Worm (Caenorhabditis elegans) whole organism, young adult: ENCODE results near the gene Y45F10D.6.
A peak's percentile ranks its signal among the peaks of the same experiment; 100 is the strongest.

ENCODE experiments used
- B0336.3 ChIP-seq: fragments of 200-800 bp; sonication (Bioruptor generic); IDR thresholded peaks from 2 replicates; pipeline ENCODE4 v1.3.6; 2022; ENCODE audit warnings: missing genetic modification characterization, missing compliant biosample characterization
- C17E4.6 ChIP-seq: fragments of 200-800 bp; sonication (Bioruptor generic); IDR thresholded peaks from 2 replicates; pipeline ENCODE4 v1.3.6; 2022; ENCODE audit warnings: missing genetic modification reagents, missing genetic modification characterization, missing compliant biosample characterization
- D2030.7 ChIP-seq: fragments of 200-800 bp; sonication (Bioruptor generic); IDR thresholded peaks from 2 replicates; pipeline ENCODE4 v1.3.6; 2022; ENCODE audit warnings: missing genetic modification reagents, missing genetic modification characterization, missing compliant biosample characterization
- F10E7.11 ChIP-seq: sonication (generic microtip); optimal IDR thresholded peaks from 2 replicates; lab custom pipeline; 2017; ENCODE audit warnings: mild to moderate bottlenecking, missing genetic modification characterization, moderate library complexity, missing compliant biosample characterization
- F33H1.4 ChIP-seq: fragments of 200-800 bp; sonication (Bioruptor generic); IDR thresholded peaks from 2 replicates; pipeline ENCODE4 v1.3.6; 2022; ENCODE audit warnings: missing genetic modification reagents, missing genetic modification characterization, missing compliant biosample characterization
- F55B11.4 ChIP-seq: sonication (generic microtip); optimal IDR thresholded peaks from 2 replicates; lab custom pipeline; 2016; ENCODE audit warnings: missing compliant biosample characterization, missing genetic modification characterization, borderline replicate concordance; ENCODE audit not compliant: insufficient read depth
- T07F8.4 ChIP-seq: sonication (generic microtip); optimal IDR thresholded peaks from 2 replicates; lab custom pipeline; 2016; ENCODE audit warnings: mild to moderate bottlenecking, missing genetic modification characterization, moderate library complexity, missing compliant biosample characterization
- Y53G8AR.9 ChIP-seq: fragments of 200-800 bp; sonication (Bioruptor generic); conservative IDR thresholded peaks from 2 replicates; pipeline ENCODE4 v1.3.6; 2022; ENCODE audit warnings: missing genetic modification reagents, missing genetic modification characterization, missing compliant biosample characterization
- Y79H2A.3 ChIP-seq: fragments of 200-800 bp; sonication (Bioruptor generic); conservative IDR thresholded peaks from 2 replicates; pipeline ENCODE4 v1.3.6; 2022; ENCODE audit warnings: missing genetic modification reagents, missing genetic modification characterization, missing compliant biosample characterization
- Y95B8A.8 ChIP-seq: fragments of 200-800 bp; sonication (Bioruptor generic); IDR thresholded peaks from 2 replicates; pipeline ENCODE4 v1.3.6; 2022; ENCODE audit warnings: missing genetic modification reagents, missing genetic modification characterization, missing compliant biosample characterization
- ZK185.1 ChIP-seq: sonication (generic microtip); optimal IDR thresholded peaks from 2 replicates; lab custom pipeline; 2016; ENCODE audit warnings: mild to moderate bottlenecking, missing genetic modification characterization, missing compliant biosample characterization; ENCODE audit not compliant: poor library complexity, severe bottlenecking
- akir-1 ChIP-seq: fragments of 200-800 bp; sonication (Bioruptor generic); optimal IDR thresholded peaks from 2 replicates; lab custom pipeline; 2018; ENCODE audit warnings: mild to moderate bottlenecking, missing genetic modification characterization, moderate library complexity, missing compliant biosample characterization
- attf-5 ChIP-seq: fragments of 200-800 bp; sonication (Bioruptor generic); optimal IDR thresholded peaks from 2 replicates; lab custom pipeline; 2018; ENCODE audit warnings: mild to moderate bottlenecking, missing genetic modification characterization, missing compliant biosample characterization
- attf-6 ChIP-seq: fragments of 200-800 bp; sonication (Bioruptor generic); IDR thresholded peaks from 2 replicates; pipeline ENCODE4 v1.3.6; 2022; ENCODE audit warnings: missing genetic modification reagents, missing genetic modification characterization, missing compliant biosample characterization
- bed-1 ChIP-seq: fragments of 200-800 bp; sonication (Bioruptor generic); IDR thresholded peaks from 2 replicates; pipeline ENCODE4 v1.3.6; 2022; ENCODE audit warnings: missing genetic modification reagents, missing genetic modification characterization, missing compliant biosample characterization
- cebp-1 ChIP-seq, 2 experiments: fragments of 200-800 bp in 1 of 2; sonication (Bioruptor generic) in 1 of 2; sonication (generic microtip) in 1 of 2; IDR thresholded peaks in 1 of 2; optimal IDR thresholded peaks in 1 of 2; 2 replicates each; pipeline versions ENCODE4 v1.3.6 to Lab custom; 2017 to 2022; ENCODE audit warnings: missing compliant biosample characterization in 2 of 2, missing genetic modification characterization in 2 of 2, mild to moderate bottlenecking in 1 of 2, missing genetic modification reagents in 1 of 2, moderate library complexity in 1 of 2
- ceh-27 ChIP-seq: fragments of 200-800 bp; sonication (Bioruptor generic); optimal IDR thresholded peaks from 2 replicates; lab custom pipeline; 2018; ENCODE audit warnings: mild to moderate bottlenecking, missing genetic modification characterization, moderate library complexity, missing compliant biosample characterization
- ceh-91 ChIP-seq: fragments of 200-800 bp; sonication (Bioruptor generic); IDR thresholded peaks from 2 replicates; pipeline ENCODE4 v1.3.6; 2022; ENCODE audit warnings: missing genetic modification reagents, missing genetic modification characterization, missing compliant biosample characterization
- chd-7 ChIP-seq: sonication (generic microtip); optimal IDR thresholded peaks from 2 replicates; lab custom pipeline; 2016; ENCODE audit warnings: mild to moderate bottlenecking, missing genetic modification characterization, moderate library complexity, missing compliant biosample characterization
- dpl-1 ChIP-seq: fragments of 150-350 bp; optimal IDR thresholded peaks from 2 replicates; lab custom pipeline; 2014; ENCODE audit warnings: missing biosample characterization, missing genetic modification reagents, missing genetic modification characterization
- egrh-3 ChIP-seq: fragments of 200-800 bp; sonication (Bioruptor generic); IDR thresholded peaks from 2 replicates; pipeline ENCODE4 v1.3.6; 2022; ENCODE audit warnings: missing genetic modification reagents, missing genetic modification characterization, missing compliant biosample characterization
- ekl-4 ChIP-seq: fragments of 200-800 bp; sonication (Bioruptor generic); IDR thresholded peaks from 2 replicates; pipeline ENCODE4 v1.3.6; 2022; ENCODE audit warnings: missing genetic modification reagents, missing genetic modification characterization, missing compliant biosample characterization
- hmg-20 ChIP-seq: fragments of 200-800 bp; sonication (Bioruptor generic); IDR thresholded peaks from 2 replicates; pipeline ENCODE4 v1.3.6; 2022; ENCODE audit warnings: missing genetic modification reagents, missing genetic modification characterization, missing compliant biosample characterization
- hrde-1 ChIP-seq: sonication (generic microtip); optimal IDR thresholded peaks from 2 replicates; lab custom pipeline; 2016; ENCODE audit warnings: missing genetic modification characterization, mild to moderate bottlenecking, missing compliant biosample characterization, moderate library complexity, missing genotype, missing genetic modification reagents, borderline replicate concordance
- lir-1 ChIP-seq: fragments of 200-800 bp; sonication (Bioruptor generic); conservative IDR thresholded peaks from 2 replicates; pipeline ENCODE4 v1.3.6; 2022; ENCODE audit warnings: missing genetic modification reagents, missing genetic modification characterization, missing compliant biosample characterization
- lsl-1 ChIP-seq: fragments of 200-800 bp; sonication (Bioruptor generic); optimal IDR thresholded peaks from 2 replicates; lab custom pipeline; 2018; ENCODE audit warnings: mild to moderate bottlenecking, missing genetic modification characterization, moderate library complexity, missing compliant biosample characterization
- madf-6 ChIP-seq: fragments of 200-800 bp; sonication (Bioruptor generic); IDR thresholded peaks from 2 replicates; pipeline ENCODE4 v1.3.6; 2022; ENCODE audit warnings: missing genetic modification reagents, missing genetic modification characterization, missing compliant biosample characterization
- madf-8 ChIP-seq: fragments of 200-800 bp; sonication (Bioruptor generic); conservative IDR thresholded peaks from 2 replicates; pipeline ENCODE4 v1.3.6; 2022; ENCODE audit warnings: missing genetic modification reagents, missing genetic modification characterization, missing compliant biosample characterization
- mes-4 ChIP-seq: sonication (generic microtip); optimal IDR thresholded peaks from 2 replicates; lab custom pipeline; 2016; ENCODE audit warnings: missing genotype, missing genetic modification characterization, missing compliant biosample characterization
- nhr-120 ChIP-seq: fragments of 200-800 bp; sonication (Bioruptor generic); IDR thresholded peaks from 2 replicates; pipeline ENCODE4 v1.3.6; 2022; ENCODE audit warnings: missing genetic modification characterization, missing compliant biosample characterization
- nhr-80 ChIP-seq: sonication (generic microtip); optimal IDR thresholded peaks from 2 replicates; lab custom pipeline; 2016; ENCODE audit warnings: missing genetic modification characterization, missing compliant biosample characterization
- nhr-90 ChIP-seq: sonication (generic microtip); optimal IDR thresholded peaks from 2 replicates; lab custom pipeline; 2016; ENCODE audit warnings: missing genotype, mild to moderate bottlenecking, missing genetic modification characterization, missing compliant biosample characterization
- rcor-1 ChIP-seq: fragments of 200-800 bp; sonication (Bioruptor generic); IDR thresholded peaks from 2 replicates; pipeline ENCODE4 v1.3.6; 2022; ENCODE audit warnings: missing genetic modification reagents, missing genetic modification characterization, missing compliant biosample characterization
- snpc-1.3 ChIP-seq: sonication (generic microtip); optimal IDR thresholded peaks from 2 replicates; lab custom pipeline; 2017; ENCODE audit warnings: missing genetic modification characterization, mild to moderate bottlenecking, missing compliant biosample characterization, antibody characterized with exemption, moderate library complexity, missing genotype, missing genetic modification reagents; ENCODE audit not compliant: insufficient read depth
- snpc-3.4 ChIP-seq: sonication (generic microtip); optimal IDR thresholded peaks from 2 replicates; lab custom pipeline; 2017; ENCODE audit warnings: missing genetic modification characterization, mild to moderate bottlenecking, missing compliant biosample characterization, antibody characterized with exemption, moderate library complexity, missing genotype, missing genetic modification reagents
- snpc-4 ChIP-seq, 5 experiments: fragments of 150-350 bp in 1 of 5; sonication (generic microtip) in 4 of 5; optimal IDR thresholded peaks; 2 replicates each; lab custom pipeline; 2014 to 2018; ENCODE audit warnings: missing genetic modification characterization in 5 of 5, missing biosample characterization in 3 of 5, antibody characterized with exemption in 2 of 5, mild to moderate bottlenecking in 2 of 5, missing compliant biosample characterization in 2 of 5, missing genotype in 2 of 5, moderate library complexity in 2 of 5, missing genetic modification reagents in 1 of 5
- tbp1 ChIP-seq: fragments of 200-800 bp; sonication (Bioruptor generic); optimal IDR thresholded peaks from 2 replicates; lab custom pipeline; 2018; ENCODE audit warnings: mild to moderate bottlenecking, missing genetic modification characterization, missing compliant biosample characterization
- xnd-1 ChIP-seq: sonication (generic microtip); optimal IDR thresholded peaks from 2 replicates; lab custom pipeline; 2016; ENCODE audit warnings: missing genotype, missing genetic modification reagents, missing genetic modification characterization, missing compliant biosample characterization
- ztf-25 ChIP-seq: fragments of 200-800 bp; sonication (Bioruptor generic); IDR thresholded peaks from 2 replicates; pipeline ENCODE4 v1.3.6; 2022; ENCODE audit warnings: missing genetic modification reagents, missing genetic modification characterization, missing compliant biosample characterization

The Y45F10D.6 gene

ce11 chrIV:13785545-13785944, 12.2 kb downstream of the Y45F10D.6 start, which contains the start of gene lact-9:
TSS of gene lact-9 (minus strand) at chrIV:13785645.
- no peak for TF ChIP-seq F10E7.11 (tag; lab: Kevin White, UChicago)
- TF ChIP-seq rcor-1, result no peak
- no peak for TF ChIP-seq T07F8.4 (tag; lab: Kevin White, UChicago)
- TF ChIP-seq F55B11.4 (tag; lab: Kevin White, UChicago), result no peak
- TF ChIP-seq C17E4.6 (GFP tag; lab: Robert Waterston, UW), result no peak
- TF ChIP-seq ztf-25 (GFP tag; lab: Robert Waterston, UW), result no peak
- no peak for TF ChIP-seq Y53G8AR.9 (GFP tag; lab: Robert Waterston, UW)
- no peak for TF ChIP-seq cebp-1 (GFP tag; IDR thresholded peaks at IDR 0.05; lab: Robert Waterston, UW)
- no peak for TF ChIP-seq cebp-1 (tag; optimal IDR thresholded peaks at IDR 0.05; lab: Kevin White, UChicago)
- TF ChIP-seq bed-1, result no peak
- TF ChIP-seq snpc-4 (GFP tag; optimal IDR thresholded peaks at IDR 0.05; lab: Kevin White, UChicago), result no peak
- TF ChIP-seq snpc-4 (tag; optimal IDR thresholded peaks at IDR 0.05; lab: Kevin White, UChicago), result no peak
- TF ChIP-seq nhr-120 (GFP tag; lab: Robert Waterston, UW), result no peak
- no peak for TF ChIP-seq ZK185.1 (tag; lab: Kevin White, UChicago)

- TF ChIP-seq ztf-25 (GFP tag; lab: Robert Waterston, UW), result no peak
- TF ChIP-seq rcor-1, result 0 out of 2 replicates have a peak, but pooled peaks have one; percentile 17
- TF ChIP-seq snpc-4 (GFP tag; optimal IDR thresholded peaks at IDR 0.05; lab: Kevin White, UChicago), result no peak
- peak in 1 of 4 experiments; percentile 10 for TF ChIP-seq snpc-4 (tag; optimal IDR thresholded peaks at IDR 0.05; lab: Kevin White, UChicago)
- TF ChIP-seq ekl-4 (GFP tag; lab: Robert Waterston, UW), result peak; percentile 22; the same call in 1 of the 2 replicates
Observed at ce11 chrIV:13784774-13785173, 12.9 kb downstream of the Y45F10D.6 start.

ce11 chrIV:13783237-13784012, 14.3 kb downstream of the Y45F10D.6 start, which contains the start of gene iscu-1:
TSS of gene iscu-1 (plus strand) at chrIV:13783962.
- TF ChIP-seq ceh-91 (peak; percentile 21; the same call in 1 of the 2 replicates), mes-4 (tag; lab: Kevin White, UChicago) (no peak), rcor-1 (peak; percentile 48; the same call in 1 of the 2 replicates), attf-6 (GFP tag; lab: Robert Waterston, UW) (peak; percentile 91), lir-1 (GFP tag; lab: Robert Waterston, UW) (no peak), T07F8.4 (tag; lab: Kevin White, UChicago) (no peak), dpl-1 (GFP tag; lab: Kevin White, UChicago) (peak; percentile 7), F33H1.4 (peak; percentile 93), D2030.7 (peak; percentile 42; the same call in 1 of the 2 replicates), snpc-3.4 (peak; percentile 58), cebp-1 (GFP tag; IDR thresholded peaks at IDR 0.05; lab: Robert Waterston, UW) (no peak), cebp-1 (tag; optimal IDR thresholded peaks at IDR 0.05; lab: Kevin White, UChicago) (peak; percentile 38), Y95B8A.8 (GFP tag; lab: Robert Waterston, UW) (0 out of 2 replicates have a peak, but pooled peaks have one; percentile 28), nhr-80 (peak; percentile 47), chd-7 (no peak), madf-8 (GFP tag; lab: Robert Waterston, UW) (peak; percentile 73), hmg-20 (GFP tag; lab: Robert Waterston, UW) (no peak), Y79H2A.3 (no peak), snpc-1.3 (tag; lab: Kevin White, UChicago) (peak; percentile 47), nhr-90 (tag; lab: Kevin White, UChicago) (no peak), hrde-1 (tag; lab: Kevin White, UChicago) (no peak), snpc-4 (GFP tag; optimal IDR thresholded peaks at IDR 0.05; lab: Kevin White, UChicago) (peak; percentile 76), snpc-4 (tag; optimal IDR thresholded peaks at IDR 0.05; lab: Kevin White, UChicago) (peak in 3 of 4 experiments; percentile 86 to 91 (median 89)), akir-1 (GFP tag; lab: Kevin White, UChicago) (no peak), attf-5 (GFP tag; lab: Kevin White, UChicago) (peak; percentile 47), egrh-3 (no peak), madf-6 (peak; percentile 92), B0336.3 (no peak), ceh-27 (peak; percentile 38), tbp1 (peak; percentile 51), xnd-1 (peak; percentile 81), lsl-1 (GFP tag; lab: Kevin White, UChicago) (peak; percentile 91)
